Worm (Caenorhabditis elegans) whole organism, L1 larva: ENCODE results near the gene pyr-1.

ENCODE experiments used
- C04F5.9 ChIP-seq: sonication (generic microtip); optimal IDR thresholded peaks from 2 replicates; lab custom pipeline; 2016; ENCODE audit warnings: missing genetic modification characterization, missing compliant biosample characterization
- C34B4.2 ChIP-seq: sonication (generic microtip); optimal IDR thresholded peaks from 2 replicates; lab custom pipeline; 2017; ENCODE audit warnings: mild to moderate bottlenecking, missing genetic modification characterization, missing compliant biosample characterization
- F16B12.6 ChIP-seq: fragments of 150-350 bp; optimal IDR thresholded peaks from 2 replicates; lab custom pipeline; 2014; ENCODE audit warnings: missing biosample characterization, missing genetic modification characterization
- ama-1 ChIP-seq: fragments of 150-350 bp; optimal IDR thresholded peaks from 2 replicates; lab custom pipeline; 2014
- blmp-1 ChIP-seq: fragments of 150-350 bp; optimal IDR thresholded peaks from 2 replicates; lab custom pipeline; 2014; ENCODE audit warnings: missing biosample characterization, missing genetic modification characterization
- ceh-63 ChIP-seq: fragments of 200-800 bp; sonication (Bioruptor generic); optimal IDR thresholded peaks from 2 replicates; lab custom pipeline; 2018; ENCODE audit warnings: mild to moderate bottlenecking, missing genetic modification characterization, missing compliant biosample characterization
- ceh-82 ChIP-seq, 3 experiments: fragments of 150-350 bp in 1 of 3; sonication (generic microtip) in 2 of 3; optimal IDR thresholded peaks; 2 replicates each; lab custom pipeline; 2014 to 2017; ENCODE audit warnings: missing biosample characterization in 3 of 3, missing genetic modification characterization in 3 of 3
- dsc-1 ChIP-seq: sonication (generic microtip); optimal IDR thresholded peaks from 2 replicates; lab custom pipeline; 2016; ENCODE audit warnings: mild to moderate bottlenecking, missing genetic modification characterization, missing compliant biosample characterization
- efl-1 ChIP-seq, 4 experiments: fragments of 150-350 bp; optimal IDR thresholded peaks in 3 of 4; peaks in 1 of 4; 1 replicate in 1 of 4; 2 replicates in 3 of 4; lab custom pipeline; 2014; ENCODE audit warnings: missing biosample characterization in 2 of 4, missing genetic modification characterization in 2 of 4, missing genetic modification reagents in 2 of 4
- egl-13 ChIP-seq: sonication (generic microtip); optimal IDR thresholded peaks from 2 replicates; lab custom pipeline; 2016; ENCODE audit warnings: missing genotype, missing genetic modification reagents, missing genetic modification characterization, missing compliant biosample characterization
- elt-2 ChIP-seq: sonication (generic microtip); optimal IDR thresholded peaks from 2 replicates; lab custom pipeline; 2016; ENCODE audit warnings: missing genetic modification characterization, mild to moderate bottlenecking, inconsistent platforms, missing compliant biosample characterization, missing genetic modification reagents
- ets-5 ChIP-seq: fragments of 200-800 bp; sonication (Bioruptor generic); IDR thresholded peaks from 2 replicates; pipeline ENCODE4 v1.3.6; 2022; ENCODE audit warnings: missing genetic modification characterization, missing compliant biosample characterization
- fkh-4 ChIP-seq: sonication (generic microtip); optimal IDR thresholded peaks from 2 replicates; lab custom pipeline; 2016; ENCODE audit warnings: missing compliant biosample characterization, missing genetic modification characterization, borderline replicate concordance
- fos-1 ChIP-seq: fragments of 150-350 bp; optimal IDR thresholded peaks from 2 replicates; lab custom pipeline; 2014; ENCODE audit warnings: missing biosample characterization, missing genetic modification characterization
- hlh-4 ChIP-seq: sonication (generic microtip); optimal IDR thresholded peaks from 2 replicates; lab custom pipeline; 2016; ENCODE audit warnings: mild to moderate bottlenecking, missing genetic modification characterization, missing compliant biosample characterization
- hpl-2 ChIP-seq: fragments of 150-350 bp; optimal IDR thresholded peaks from 2 replicates; lab custom pipeline; 2014; ENCODE audit warnings: missing biosample characterization, missing genetic modification reagents, missing genetic modification characterization
- irx-1 ChIP-seq: sonication (generic microtip); optimal IDR thresholded peaks from 2 replicates; lab custom pipeline; 2016; ENCODE audit warnings: missing genetic modification characterization, missing compliant biosample characterization
- lin-14 ChIP-seq: fragments of 200-800 bp; sonication (Bioruptor generic); optimal IDR thresholded peaks from 2 replicates; lab custom pipeline; 2018; ENCODE audit warnings: mild to moderate bottlenecking, missing genetic modification characterization, moderate library complexity, missing compliant biosample characterization
- lin-15B ChIP-seq: fragments of 150-350 bp; sonication (generic microtip); optimal IDR thresholded peaks from 3 replicates; lab custom pipeline; 2014; ENCODE audit warnings: missing biosample characterization, missing genetic modification characterization
- lin-35 ChIP-seq, 2 experiments: fragments of 150-350 bp; optimal IDR thresholded peaks; 2 replicates each; lab custom pipeline; 2014; ENCODE audit warnings: missing biosample characterization in 2 of 2, missing genetic modification characterization in 2 of 2, missing genetic modification reagents in 2 of 2
- lir-3 ChIP-seq: sonication (generic microtip); optimal IDR thresholded peaks from 2 replicates; lab custom pipeline; 2016; ENCODE audit warnings: mild to moderate bottlenecking, missing genetic modification characterization, moderate library complexity, missing compliant biosample characterization; ENCODE audit not compliant: poor library complexity
- lsy-2 ChIP-seq, 2 experiments: fragments of 150-350 bp; optimal IDR thresholded peaks; 2 replicates each; lab custom pipeline; 2014; ENCODE audit warnings: missing biosample characterization in 2 of 2, missing genetic modification characterization in 2 of 2
- mdl-1 ChIP-seq, 2 experiments: fragments of 150-350 bp; optimal IDR thresholded peaks; 2 replicates each; lab custom pipeline; 2014 to 2017; ENCODE audit warnings: missing biosample characterization in 2 of 2, missing genetic modification characterization in 2 of 2, inconsistent platforms in 1 of 2
- mef-2 ChIP-seq: fragments of 150-350 bp; optimal IDR thresholded peaks from 2 replicates; lab custom pipeline; 2014; ENCODE audit warnings: missing biosample characterization, missing genetic modification characterization
- mep-1 ChIP-seq: fragments of 150-350 bp; optimal IDR thresholded peaks from 2 replicates; lab custom pipeline; 2014; ENCODE audit warnings: missing biosample characterization, missing genetic modification characterization
- nhr-11 ChIP-seq: fragments of 150-350 bp; optimal IDR thresholded peaks from 2 replicates; lab custom pipeline; 2014; ENCODE audit warnings: missing biosample characterization, missing genetic modification characterization
- nhr-12 ChIP-seq: sonication (generic microtip); optimal IDR thresholded peaks from 2 replicates; lab custom pipeline; 2017; ENCODE audit warnings: missing biosample characterization, missing genetic modification characterization
- nhr-20 ChIP-seq: sonication (generic microtip); optimal IDR thresholded peaks from 2 replicates; lab custom pipeline; 2016; ENCODE audit warnings: mild to moderate bottlenecking, missing genetic modification characterization, missing compliant biosample characterization
- nhr-237 ChIP-seq: fragments of 150-350 bp; optimal IDR thresholded peaks from 2 replicates; lab custom pipeline; 2014; ENCODE audit warnings: missing biosample characterization, missing genetic modification characterization
- nhr-28 ChIP-seq: fragments of 150-350 bp; optimal IDR thresholded peaks from 2 replicates; lab custom pipeline; 2014; ENCODE audit warnings: missing biosample characterization, missing genetic modification characterization
- nhr-47 ChIP-seq: sonication (generic microtip); optimal IDR thresholded peaks from 2 replicates; lab custom pipeline; 2016; ENCODE audit warnings: mild to moderate bottlenecking, missing genetic modification characterization, moderate library complexity, missing compliant biosample characterization
- nhr-71 ChIP-seq: sonication (generic microtip); optimal IDR thresholded peaks from 2 replicates; lab custom pipeline; 2016; ENCODE audit warnings: mild to moderate bottlenecking, missing genetic modification characterization, moderate library complexity, missing compliant biosample characterization
- pax-3 ChIP-seq: fragments of 200-800 bp; sonication (Bioruptor generic); optimal IDR thresholded peaks from 2 replicates; lab custom pipeline; 2018; ENCODE audit warnings: mild to moderate bottlenecking, missing genetic modification characterization, moderate library complexity, missing compliant biosample characterization
- pqm-1 ChIP-seq: sonication (generic microtip); optimal IDR thresholded peaks from 3 replicates; lab custom pipeline; 2017; ENCODE audit warnings: missing biosample characterization, missing genetic modification characterization
- snpc-4 ChIP-seq: fragments of 150-350 bp; optimal IDR thresholded peaks from 2 replicates; lab custom pipeline; 2014; ENCODE audit warnings: missing biosample characterization, missing genetic modification characterization
- snu-23 ChIP-seq: sonication (generic microtip); optimal IDR thresholded peaks from 2 replicates; lab custom pipeline; 2016; ENCODE audit warnings: missing genetic modification characterization, missing compliant biosample characterization
- unc-130 ChIP-seq: fragments of 150-350 bp; optimal IDR thresholded peaks from 2 replicates; lab custom pipeline; 2017; ENCODE audit warnings: missing biosample characterization, missing genetic modification characterization, inconsistent platforms
- unc-62 ChIP-seq: fragments of 150-350 bp; optimal IDR thresholded peaks from 2 replicates; lab custom pipeline; 2014; ENCODE audit warnings: missing biosample characterization, missing genetic modification reagents, missing genetic modification characterization
- zag-1 ChIP-seq: fragments of 150-350 bp; optimal IDR thresholded peaks from 2 replicates; lab custom pipeline; 2014; ENCODE audit warnings: missing biosample characterization, missing genetic modification characterization
- zip-4 ChIP-seq: fragments of 200-800 bp; sonication (Bioruptor generic); optimal IDR thresholded peaks from 2 replicates; lab custom pipeline; 2018; ENCODE audit warnings: mild to moderate bottlenecking, missing genetic modification characterization, moderate library complexity, missing compliant biosample characterization
- ztf-11 ChIP-seq, 2 experiments: sonication (generic microtip); optimal IDR thresholded peaks; 2 replicates each; lab custom pipeline; 2016 to 2017; ENCODE audit warnings: missing genetic modification characterization in 2 of 2, missing biosample characterization in 1 of 2, missing compliant biosample characterization in 1 of 2
- ztf-4 ChIP-seq: fragments of 150-350 bp; optimal IDR thresholded peaks from 2 replicates; lab custom pipeline; 2014; ENCODE audit warnings: missing biosample characterization, missing genetic modification characterization

Gene pyr-1

DNA sequence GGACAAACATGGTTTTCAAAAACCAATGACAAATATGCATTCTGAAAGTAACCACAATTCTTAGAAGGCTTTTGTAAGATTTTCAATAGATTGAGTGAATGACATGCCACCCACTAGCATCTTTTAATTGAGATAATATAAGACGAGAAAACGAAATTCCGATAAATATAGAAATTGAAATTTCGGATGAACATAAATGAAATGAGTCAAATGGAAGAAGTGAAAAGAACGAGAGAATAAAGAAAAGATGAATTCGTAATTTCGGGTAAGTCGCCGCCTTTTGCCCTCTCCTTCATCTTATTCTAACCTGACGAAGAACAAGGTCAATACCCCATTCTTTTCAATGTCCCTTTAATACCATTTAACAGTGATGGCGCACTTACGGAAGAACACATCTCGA is 8.5 kb upstream of the pyr-1 start:
- TF ChIP-seq elt-2 (tag; lab: Kevin White, UChicago) (no peak), lin-14 (peak; percentile 13), lin-15B (tag; lab: Kevin White, UChicago) (no peak), unc-130 (tag; lab: Kevin White, UChicago) (no peak), pax-3 (tag; lab: Kevin White, UChicago) (no peak), blmp-1 (tag; lab: Kevin White, UChicago) (peak; percentile 83)

DNA sequence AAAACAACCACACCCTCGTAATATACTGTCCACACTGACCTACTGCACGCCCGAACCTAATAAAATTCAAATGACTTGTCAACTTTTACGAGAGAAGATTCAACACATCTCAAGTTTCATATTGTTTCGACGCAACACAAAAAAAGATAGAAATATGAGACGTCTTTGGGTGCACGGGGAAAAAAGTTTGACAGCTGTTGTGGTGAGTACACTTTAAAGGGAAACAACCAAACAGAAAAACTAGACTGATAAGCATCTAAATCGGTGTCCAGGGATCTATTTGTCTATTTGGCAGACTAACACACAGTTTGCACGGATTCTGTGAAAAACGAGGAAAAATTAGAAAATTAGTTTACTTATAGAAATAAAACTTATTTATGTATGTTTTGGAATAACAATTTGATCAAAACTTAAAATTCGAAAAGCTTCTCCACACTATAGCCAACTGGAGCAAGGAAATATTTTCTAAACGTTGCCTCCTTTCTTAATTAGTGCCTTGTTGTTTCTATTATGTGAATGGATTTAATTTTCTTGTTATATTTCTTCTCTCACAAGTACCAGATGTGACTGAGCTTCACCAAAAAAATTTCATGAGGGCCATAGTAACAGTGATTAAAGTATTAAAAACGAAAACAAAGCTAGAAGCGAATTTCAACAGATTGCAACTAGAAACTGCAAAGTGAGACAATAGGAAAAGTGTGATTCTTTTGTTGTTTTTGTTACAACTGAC is 7.1 kb upstream of the pyr-1 start:
- TF ChIP-seq nhr-71 (tag; lab: Kevin White, UChicago) (peak; percentile 18), blmp-1 (tag; lab: Kevin White, UChicago) (peak; percentile 37), unc-130 (tag; lab: Kevin White, UChicago) (no peak), lin-14 (peak; percentile 58), C04F5.9 (no peak), ama-1 (lab: Kevin White, UChicago) (no peak), efl-1 (optimal IDR thresholded peaks at IDR 0.05; lab: Kevin White, UChicago) (no peak), efl-1 (GFP tag; optimal IDR thresholded peaks at IDR 0.05 in 1 of 2; lab: Kevin White, UChicago) (peak in 1 of 2 experiments; percentile 67), irx-1 (no peak), dsc-1 (tag; lab: Kevin White, UChicago) (peak; percentile 90), ztf-4 (tag; lab: Kevin White, UChicago) (no peak), lsy-2 (tag; optimal IDR thresholded peaks at IDR 0.05; lab: Kevin White, UChicago) (peak in 1 of 2 experiments; percentile 20), fkh-4 (peak; percentile 76)

DNA sequence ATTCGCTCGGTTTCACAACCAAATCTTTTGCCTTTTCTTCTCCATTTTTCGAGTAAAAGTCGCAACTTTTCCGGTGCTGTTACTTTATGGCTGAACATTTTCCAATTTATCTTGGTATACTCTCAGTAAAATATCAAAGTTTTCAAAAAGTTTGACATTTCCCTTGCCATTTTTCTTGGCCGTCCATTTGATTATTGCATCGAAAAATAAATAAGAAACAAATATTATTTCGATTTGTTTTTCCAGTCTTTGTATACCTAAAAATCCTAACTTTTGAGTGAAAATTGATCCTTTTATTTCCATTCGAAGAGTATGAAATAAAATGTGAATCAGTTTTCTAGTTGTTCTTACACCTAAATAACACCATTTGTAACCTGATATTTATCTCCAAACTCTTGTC is 4.5 kb upstream of the pyr-1 start:
- TF ChIP-seq nhr-11: no peak
- no peak for TF ChIP-seq mdl-1 (tag; optimal IDR thresholded peaks at IDR 0.05; lab: Kevin White, UChicago)
- no peak for TF ChIP-seq blmp-1 (tag; lab: Kevin White, UChicago)
- no peak for TF ChIP-seq nhr-28 (tag; lab: Kevin White, UChicago)
- TF ChIP-seq nhr-237: no peak
- TF ChIP-seq ama-1 (lab: Kevin White, UChicago): no peak
- TF ChIP-seq dsc-1 (tag; lab: Kevin White, UChicago): no peak
- no peak for TF ChIP-seq lin-35 (GFP tag; optimal IDR thresholded peaks at IDR 0.05; lab: Kevin White, UChicago)
- TF ChIP-seq hpl-2 (GFP tag; lab: Kevin White, UChicago): no peak
- no peak for TF ChIP-seq hlh-4
- TF ChIP-seq ztf-11 (tag; optimal IDR thresholded peaks at IDR 0.05; lab: Kevin White, UChicago): no peak
- no peak for TF ChIP-seq ets-5
- TF ChIP-seq nhr-20: no peak
- TF ChIP-seq ceh-82 (tag; optimal IDR thresholded peaks at IDR 0.05; lab: Kevin White, UChicago): no peak
- TF ChIP-seq snu-23 (GFP tag; lab: Kevin White, UChicago): no peak
- TF ChIP-seq mef-2 (tag; lab: Kevin White, UChicago): no peak
- TF ChIP-seq, all 84 proteins: peak for 0

DNA sequence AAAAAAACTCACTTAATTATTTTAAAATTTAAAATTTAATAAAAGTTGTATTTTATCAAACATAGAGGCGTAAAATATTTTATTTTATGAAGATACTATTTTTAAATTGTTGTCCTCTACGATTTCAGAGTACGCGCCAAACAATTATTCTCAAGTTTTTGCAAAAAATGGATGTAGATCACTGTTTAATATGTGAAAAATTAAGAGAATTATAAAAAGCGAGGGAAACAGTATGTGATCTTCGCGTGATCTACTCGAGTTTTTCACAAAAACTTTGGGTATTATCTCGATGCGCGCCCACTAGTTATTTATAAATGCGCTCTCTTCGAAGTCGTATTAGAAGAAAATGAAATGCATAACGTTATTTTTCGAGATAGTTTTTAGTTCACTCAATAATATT is 2.1 kb upstream of the pyr-1 start:
- TF ChIP-seq F16B12.6 (tag; lab: Kevin White, UChicago) (no peak), snpc-4 (tag; lab: Kevin White, UChicago) (no peak), unc-62 (GFP tag; lab: Kevin White, UChicago) (no peak), nhr-12 (no peak), pqm-1 (tag; lab: Kevin White, UChicago) (no peak), nhr-20 (no peak), lin-14 (no peak), ceh-63 (GFP tag; lab: Kevin White, UChicago) (no peak), zip-4 (GFP tag; lab: Kevin White, UChicago) (no peak), lir-3 (tag; lab: Kevin White, UChicago) (no peak), ama-1 (lab: Kevin White, UChicago) (no peak), egl-13 (tag; lab: Kevin White, UChicago) (no peak), nhr-47 (tag; lab: Kevin White, UChicago) (no peak), C34B4.2 (no peak), fos-1 (tag; lab: Kevin White, UChicago) (no peak), mep-1 (tag; lab: Kevin White, UChicago) (no peak), zag-1 (tag; lab: Kevin White, UChicago) (no peak)
- TF ChIP-seq, all 84 proteins: peak for 0
